Fruit fly (Drosophila melanogaster) whole organism: ENCODE data around the gene sloth2.

ENCODE experiments used
- CG8478 ChIP-seq: fragments of >200 bp; optimal IDR thresholded peaks from 2 replicates; lab custom pipeline; 2018; ENCODE audit warnings: inconsistent platforms
- Dll ChIP-seq: fragments of >200 bp; optimal IDR thresholded peaks from 2 replicates; lab custom pipeline; 2017
- EcR ChIP-seq, 2 experiments: fragments of >200 bp; optimal IDR thresholded peaks; 2 replicates each; lab custom pipeline; 2017; ENCODE audit warnings: missing biosample characterization in 2 of 2, missing genetic modification characterization in 2 of 2, missing genetic modification reagents in 2 of 2
- pan ChIP-seq: fragments of >200 bp; optimal IDR thresholded peaks from 2 replicates; lab custom pipeline; 2017
- psq ChIP-seq: fragments of >200 bp; optimal IDR thresholded peaks from 2 replicates; lab custom pipeline; 2017
- usp ChIP-seq: fragments of >200 bp; optimal IDR thresholded peaks from 2 replicates; lab custom pipeline; 2017; ENCODE audit warnings: missing biosample characterization, missing genetic modification characterization, mixed read lengths

The sloth2 gene

DNA sequence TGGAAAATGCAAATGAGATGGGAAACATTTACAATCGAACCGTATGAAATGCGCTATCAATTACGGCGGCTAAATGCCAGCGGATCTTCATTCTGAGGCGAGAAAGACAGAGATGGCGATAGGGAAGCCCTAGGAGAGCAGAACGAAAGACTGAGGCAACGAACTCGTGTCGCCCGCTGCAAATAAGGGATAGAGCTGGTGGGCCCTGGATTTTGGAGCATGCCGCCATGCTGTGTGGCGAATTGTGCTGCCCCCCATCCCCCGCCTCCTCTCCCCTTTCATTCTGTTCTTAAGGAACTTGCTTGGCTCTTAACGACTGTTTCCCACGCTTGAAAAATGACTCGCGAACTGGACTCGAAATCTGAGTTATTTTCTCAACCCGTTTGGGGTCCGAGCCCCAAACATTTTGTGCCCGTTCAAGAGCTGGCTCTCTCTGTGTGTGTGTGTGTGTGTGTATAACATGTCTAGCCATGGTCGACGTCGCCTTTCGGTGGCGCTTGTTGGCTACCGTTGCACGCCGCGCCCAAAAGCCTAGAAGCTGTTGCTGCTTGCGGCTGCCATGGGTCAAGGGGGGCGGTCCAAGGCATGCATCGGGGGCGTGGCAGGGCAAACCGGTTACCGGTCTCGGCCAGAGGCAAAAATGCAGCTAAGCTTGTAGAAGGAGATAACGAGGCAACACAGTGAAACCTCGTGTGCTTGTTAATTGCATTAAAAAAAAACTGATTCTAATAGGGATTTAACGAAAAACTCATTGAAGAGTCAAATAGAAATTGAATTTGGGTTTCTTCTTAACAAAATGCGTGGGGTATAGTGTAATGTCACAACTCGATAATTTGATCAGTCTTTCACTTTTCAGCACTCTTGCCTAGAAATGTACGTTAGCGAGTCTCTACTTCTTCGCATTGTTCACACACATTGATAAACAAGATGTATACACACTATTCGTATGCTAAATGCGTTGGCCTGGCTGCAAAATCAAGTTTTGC lies 2.8 kb upstream of the sloth2 start:
- TF ChIP-seq EcR (GFP tag; optimal IDR thresholded peaks at IDR 0.05; lab: Kevin White, UChicago), result peak in 1 of 2 experiments; percentile 62
- no peak for TF ChIP-seq Dll (lab: Kevin White, UChicago)

dm6 chrX:7013320-7014214 lies 2.4 kb downstream of the sloth2 start, which contains the start of the genes CG3032 and CG4593:
Gene CG3032 (minus strand): TSS chrX:7013881.
Gene CG4593 (plus strand): TSS chrX:7013887.
- no peak for TF ChIP-seq usp (GFP tag; lab: Kevin White, UChicago)
- no peak for TF ChIP-seq psq (lab: Kevin White, UChicago)
- no peak for TF ChIP-seq EcR (GFP tag; optimal IDR thresholded peaks at IDR 0.05; lab: Kevin White, UChicago)
- no peak for TF ChIP-seq pan (lab: Kevin White, UChicago)
- no peak for TF ChIP-seq CG8478
- TF ChIP-seq Dll (lab: Kevin White, UChicago), result no peak

DNA sequence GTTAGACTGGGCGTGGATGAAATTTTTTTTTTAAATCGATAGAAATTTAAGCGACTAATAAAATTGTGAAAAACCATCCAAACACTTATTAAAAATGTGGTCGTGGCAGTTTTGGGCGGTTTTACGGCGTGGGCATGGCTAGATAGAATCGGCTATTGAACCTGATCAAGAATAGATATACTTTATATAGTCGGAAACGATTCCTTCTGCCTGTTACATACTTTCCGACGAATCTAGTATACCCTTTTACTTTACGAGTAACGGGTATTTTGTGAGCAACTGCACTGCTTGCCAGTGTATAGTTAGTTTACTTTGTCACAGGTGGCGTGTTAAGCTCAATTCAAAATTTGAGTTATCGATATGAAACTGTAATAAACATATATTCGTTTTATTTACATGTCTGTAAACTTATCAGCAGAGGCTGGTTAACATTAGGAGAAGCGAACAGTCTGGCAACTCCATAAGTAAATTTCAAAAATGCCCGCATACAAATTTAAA lies 3.8 kb downstream of the sloth2 start:
- TF ChIP-seq pan (lab: Kevin White, UChicago) (peak; percentile 66), CG8478 (no peak), usp (GFP tag; lab: Kevin White, UChicago) (no peak), EcR (GFP tag; optimal IDR thresholded peaks at IDR 0.05; lab: Kevin White, UChicago) (no peak), psq (lab: Kevin White, UChicago) (no peak)

DNA sequence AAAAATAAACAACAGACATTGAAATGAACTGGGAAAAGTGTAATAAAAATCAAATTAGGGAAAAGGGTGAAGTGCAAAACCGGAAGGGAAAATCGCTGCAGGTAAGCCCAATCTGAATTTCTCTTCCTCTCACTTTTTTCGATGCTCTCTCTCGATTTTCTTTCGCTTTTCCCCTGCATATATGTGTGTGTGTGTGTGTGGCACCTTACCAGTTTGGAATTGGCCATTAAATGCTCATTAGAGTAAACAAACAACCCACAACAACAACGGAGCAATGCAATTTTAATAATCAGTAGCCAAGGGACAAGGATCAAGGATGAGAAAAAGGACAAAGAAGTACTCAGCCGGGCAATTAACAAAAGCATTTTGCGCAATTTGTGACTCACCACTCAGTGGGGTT lies 23.7 kb downstream of the sloth2 start:
- no peak for TF ChIP-seq Dll (lab: Kevin White, UChicago)
- TF ChIP-seq usp (GFP tag; lab: Kevin White, UChicago), result no peak
- no peak for TF ChIP-seq CG8478
- TF ChIP-seq EcR (GFP tag; optimal IDR thresholded peaks at IDR 0.05; lab: Kevin White, UChicago), result no peak
- no peak for TF ChIP-seq psq (lab: Kevin White, UChicago)

DNA sequence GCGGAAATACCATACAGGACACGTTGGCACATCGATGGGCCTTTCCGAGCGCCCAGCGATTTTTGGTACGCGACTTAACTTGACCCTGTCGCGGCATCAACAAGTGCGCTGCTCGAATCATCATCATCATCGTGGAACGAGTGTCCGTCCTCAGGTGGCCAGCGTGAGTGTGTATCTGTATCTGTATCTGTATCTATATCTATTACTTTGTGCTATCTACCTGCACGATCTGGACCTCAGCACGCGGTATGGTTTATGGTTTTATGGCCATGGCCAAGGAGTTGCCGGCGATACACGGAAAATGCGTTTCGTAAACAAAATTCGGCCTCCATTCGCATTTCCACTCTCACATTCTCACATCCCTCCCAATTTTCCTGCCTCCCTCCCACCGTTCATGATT lies 25.9 kb downstream of the sloth2 start:
- TF ChIP-seq Dll (lab: Kevin White, UChicago) (no peak), psq (lab: Kevin White, UChicago) (no peak), pan (lab: Kevin White, UChicago) (no peak), CG8478 (no peak), usp (GFP tag; lab: Kevin White, UChicago) (no peak), EcR (GFP tag; optimal IDR thresholded peaks at IDR 0.05; lab: Kevin White, UChicago) (no peak)

DNA sequence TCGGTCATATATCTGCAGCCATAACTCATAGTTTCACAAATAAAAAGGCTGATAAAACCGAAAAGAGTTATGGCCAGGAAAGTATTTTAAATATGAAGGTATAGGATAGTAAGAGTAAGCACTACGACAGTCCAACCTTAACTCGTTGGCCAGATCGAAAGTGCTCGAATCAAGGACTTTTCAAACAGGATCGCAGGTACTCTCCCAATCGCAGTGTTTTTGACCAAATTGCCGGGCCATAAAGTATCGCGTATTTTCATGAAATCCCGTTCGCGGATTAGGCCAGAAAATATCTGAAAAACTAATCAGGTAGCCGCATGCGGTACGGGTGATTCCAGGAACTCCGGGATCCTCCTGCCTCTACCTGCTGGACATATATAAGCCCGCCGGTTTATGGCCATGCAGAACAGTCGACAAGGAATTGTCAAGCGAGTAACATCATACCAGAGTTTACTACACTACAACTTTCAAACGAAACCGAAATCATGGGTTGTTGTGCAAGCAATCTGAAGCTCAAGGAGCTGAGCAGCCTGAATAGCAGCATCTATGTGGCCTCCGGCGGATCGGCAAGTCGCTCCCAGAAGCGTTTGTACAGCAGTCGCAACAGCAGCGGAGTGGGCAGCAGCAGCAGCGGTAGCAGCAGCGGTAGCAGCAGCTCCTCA lies 29.2 kb downstream of the sloth2 start, which contains the start of gene CG14427:
TSS of gene CG14427 (plus strand) at position 399 of the 662 bp plus-strand sequence.
- TF ChIP-seq pan (lab: Kevin White, UChicago) (no peak), EcR (GFP tag; optimal IDR thresholded peaks at IDR 0.05; lab: Kevin White, UChicago) (no peak), Dll (lab: Kevin White, UChicago) (no peak), usp (GFP tag; lab: Kevin White, UChicago) (no peak), CG8478 (no peak), psq (lab: Kevin White, UChicago) (no peak)

dm6 chrX:7049087-7049486 lies 37.9 kb downstream of the sloth2 start, which contains the start of gene nullo:
Gene nullo (plus strand): TSS chrX:7049476.
- no peak for TF ChIP-seq EcR (GFP tag; optimal IDR thresholded peaks at IDR 0.05; lab: Kevin White, UChicago)
- TF ChIP-seq psq (lab: Kevin White, UChicago), result no peak
- TF ChIP-seq CG8478, result no peak
- no peak for TF ChIP-seq usp (GFP tag; lab: Kevin White, UChicago)
- TF ChIP-seq Dll (lab: Kevin White, UChicago), result no peak
- no peak for TF ChIP-seq pan (lab: Kevin White, UChicago)

DNA sequence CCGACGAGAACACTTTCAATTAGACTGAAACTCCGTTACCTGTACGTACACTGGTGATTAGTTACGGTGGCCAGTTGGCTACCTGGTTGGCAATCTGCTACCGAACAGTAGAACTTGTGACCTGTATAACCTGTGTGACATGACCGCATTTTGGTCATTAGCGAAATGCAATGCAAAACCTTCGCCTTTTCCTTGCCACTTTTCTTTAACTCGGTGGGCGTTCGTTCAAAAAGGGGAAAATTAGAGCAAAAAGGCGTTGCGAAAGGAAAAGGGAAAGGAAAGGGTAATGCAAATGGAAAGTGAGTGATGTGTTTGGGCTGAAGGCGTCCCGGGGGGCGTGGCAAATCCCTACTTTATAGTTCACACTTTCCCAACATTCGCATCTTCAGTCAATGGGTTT lies 47.8 kb downstream of the sloth2 start:
- TF ChIP-seq CG8478 (no peak), Dll (lab: Kevin White, UChicago) (no peak), usp (GFP tag; lab: Kevin White, UChicago) (no peak), EcR (GFP tag; optimal IDR thresholded peaks at IDR 0.05; lab: Kevin White, UChicago) (no peak), pan (lab: Kevin White, UChicago) (no peak), psq (lab: Kevin White, UChicago) (no peak)
